Worm (Caenorhabditis elegans) whole organism, late embryonic: Measurements from ENCODE around the gene T05A8.11.

Experiments used
- ama-1 ChIP-seq: fragments of 150-350 bp; optimal IDR thresholded peaks from 2 replicates; lab custom pipeline; 2014
- dve-1 ChIP-seq: sonication (generic microtip); optimal IDR thresholded peaks from 2 replicates; lab custom pipeline; 2017; ENCODE audit warnings: antibody characterized with exemption, mild to moderate bottlenecking, missing genetic modification characterization, missing compliant biosample characterization
- elt-2 ChIP-seq: sonication (generic microtip); optimal IDR thresholded peaks from 2 replicates; lab custom pipeline; 2016; ENCODE audit warnings: missing genetic modification reagents, missing genetic modification characterization, missing compliant biosample characterization
- hlh-15 ChIP-seq: sonication (generic microtip); optimal IDR thresholded peaks from 2 replicates; lab custom pipeline; 2016; ENCODE audit warnings: missing genetic modification characterization, missing compliant biosample characterization
- nhr-11 ChIP-seq: fragments of 150-350 bp; optimal IDR thresholded peaks from 2 replicates; lab custom pipeline; 2014; ENCODE audit warnings: missing biosample characterization, missing genetic modification characterization
- pha-4 ChIP-seq: fragments of 150-350 bp; optimal IDR thresholded peaks from 2 replicates; lab custom pipeline; 2018; ENCODE audit warnings: missing biosample characterization, missing genetic modification reagents, missing genetic modification characterization
- pqm-1 ChIP-seq: sonication (generic microtip); optimal IDR thresholded peaks from 2 replicates; lab custom pipeline; 2016; ENCODE audit warnings: missing genetic modification characterization, missing compliant biosample characterization

- no peak for TF ChIP-seq pha-4 (tag; lab: Kevin White, UChicago)
- no peak for TF ChIP-seq elt-2 (tag; lab: Kevin White, UChicago)
- no peak for TF ChIP-seq pqm-1
- no peak for TF ChIP-seq hlh-15 (tag; lab: Kevin White, UChicago)
- no peak for TF ChIP-seq ama-1 (lab: Kevin White, UChicago)
- TF ChIP-seq nhr-11 (tag; lab: Kevin White, UChicago): no peak
- no peak for TF ChIP-seq dve-1 (tag; lab: Kevin White, UChicago)
Measured at ce11 chrII:2754595-2754994, 29.1 kb upstream of the T05A8.11 start.
